Worm (Caenorhabditis elegans): ENCODE data around the gene frm-2.

- TF ChIP-seq ceh-36 (tag; optimal IDR thresholded peaks at IDR 0.05), result no peak
- TF ChIP-seq ama-1 (optimal IDR thresholded peaks at IDR 0.05), result no peak
- no peak for TF ChIP-seq hmbx-1 (tag; optimal IDR thresholded peaks at IDR 0.05)
- TF ChIP-seq hnd-1 (tag; optimal IDR thresholded peaks at IDR 0.05), result no peak
- TF ChIP-seq scrt-1 (GFP tag; IDR thresholded peaks at IDR 0.05), result no peak
- no peak for TF ChIP-seq aly-1 (tag; optimal IDR thresholded peaks at IDR 0.05)
- TF ChIP-seq ceh-13 (GFP tag; optimal IDR thresholded peaks at IDR 0.05), result no peak
- TF ChIP-seq F13C5.2 (tag; optimal IDR thresholded peaks at IDR 0.05), result no peak
- TF ChIP-seq tbx-37 (GFP tag; conservative IDR thresholded peaks at IDR 0.05), result no peak
- no peak for TF ChIP-seq sea-1 (GFP tag; conservative IDR thresholded peaks at IDR 0.05)
- no peak for TF ChIP-seq hmg-4 (GFP tag; optimal IDR thresholded peaks at IDR 0.05)
- no peak for TF ChIP-seq flt-1 (GFP tag; IDR thresholded peaks at IDR 0.05)
- no peak for TF ChIP-seq tra-4 (tag; optimal IDR thresholded peaks at IDR 0.05)
- TF ChIP-seq pes-1 (GFP tag; IDR thresholded peaks at IDR 0.05), result no peak
These were observed 11.0 kb upstream of the frm-2 start, which contains the start of gene T04C9.1 for ce11 chrIII:5992913-5993312.
